Worm (Caenorhabditis elegans): ENCODE results near the gene srh-36.

DNA sequence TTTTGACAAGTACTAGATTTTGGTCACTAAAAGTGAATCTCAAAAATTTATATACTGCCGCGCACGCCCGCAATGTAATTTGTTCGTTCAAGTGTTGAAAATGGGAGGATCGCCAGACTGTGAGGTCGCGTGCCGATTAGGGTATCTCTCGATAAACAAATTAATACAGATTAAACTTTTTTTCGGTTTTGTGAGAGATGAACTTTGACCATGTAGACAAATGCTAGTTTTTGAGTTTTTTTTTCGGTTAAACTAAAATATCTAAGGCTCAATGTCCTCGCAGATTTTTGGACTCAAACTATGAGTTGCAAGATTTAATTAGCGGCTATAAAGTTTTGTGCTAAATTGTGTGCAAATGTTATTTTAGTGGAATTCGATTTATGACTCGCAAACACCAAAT is 51.7 kb downstream of the srh-36 start, which contains the start of gene dhs-15:
- no peak for TF ChIP-seq pha-4 (tag; optimal IDR thresholded peaks at IDR 0.05)
- no peak for TF ChIP-seq dve-1 (tag; optimal IDR thresholded peaks at IDR 0.05)
- no peak for TF ChIP-seq C38D4.7 (GFP tag; optimal IDR thresholded peaks at IDR 0.05)
